Worm (Caenorhabditis elegans): ENCODE measurements around the gene C47D12.5.

ce11 chrII:11720819-11721218 lies 35.7 kb upstream of the C47D12.5 start:
- no peak for TF ChIP-seq fkh-10 (GFP tag; optimal IDR thresholded peaks at IDR 0.05)
- TF ChIP-seq ztf-4 (tag; optimal IDR thresholded peaks at IDR 0.05): no peak
- no peak for TF ChIP-seq tbx-2 (tag; optimal IDR thresholded peaks at IDR 0.05)
- TF ChIP-seq pqm-1 (tag; optimal IDR thresholded peaks at IDR 0.05): no peak
- no peak for TF ChIP-seq ceh-82 (tag; optimal IDR thresholded peaks at IDR 0.05)
- no peak for TF ChIP-seq nfya-1 (tag; optimal IDR thresholded peaks at IDR 0.05; ENCODE audit: insufficient read depth)
- no peak for TF ChIP-seq nhr-76 (tag; optimal IDR thresholded peaks at IDR 0.05)
